Fruit fly (Drosophila melanogaster) whole organism, adult: Measurements from ENCODE around the gene Cpr62Ba.
A peak's percentile ranks its signal among the peaks of the same experiment; 100 is the strongest.

Source experiments
- CG11617 ChIP-seq: fragments of 200-800 bp; sonication (Bioruptor generic); optimal IDR thresholded peaks from 2 replicates; lab custom pipeline; 2017; ENCODE audit warnings: mild to moderate bottlenecking, missing biosample characterization, missing genetic modification reagents, missing genetic modification characterization
- CG12768 ChIP-seq: fragments of 200-800 bp; sonication (Bioruptor generic); optimal IDR thresholded peaks from 2 replicates; lab custom pipeline; 2017; ENCODE audit warnings: missing biosample characterization, missing genetic modification characterization, mild to moderate bottlenecking, moderate library complexity, missing genetic modification reagents
- CG14711 ChIP-seq: fragments of 200-800 bp; sonication (Bioruptor generic); optimal IDR thresholded peaks from 2 replicates; lab custom pipeline; 2018; ENCODE audit warnings: missing biosample characterization, mild to moderate bottlenecking, missing genetic modification characterization, moderate library complexity
- CG1620 ChIP-seq: fragments of 200-800 bp; sonication (Bioruptor generic); optimal IDR thresholded peaks from 2 replicates; lab custom pipeline; 2016; ENCODE audit warnings: missing biosample characterization, missing genetic modification characterization
- CG33017 ChIP-seq: fragments of 200-800 bp; sonication (Bioruptor generic); optimal IDR thresholded peaks from 2 replicates; lab custom pipeline; 2018; ENCODE audit warnings: missing biosample characterization, mild to moderate bottlenecking, missing genetic modification characterization, moderate library complexity
- CG5204 ChIP-seq: fragments of 200-800 bp; sonication (Bioruptor generic); optimal IDR thresholded peaks from 2 replicates; lab custom pipeline; 2016; ENCODE audit warnings: missing biosample characterization, missing genetic modification characterization
- CG7045 ChIP-seq: fragments of 200-800 bp; sonication (Bioruptor generic); optimal IDR thresholded peaks from 2 replicates; lab custom pipeline; 2017; ENCODE audit warnings: missing biosample characterization, mild to moderate bottlenecking, missing genetic modification characterization
- CG7101 ChIP-seq: fragments of 200-800 bp; sonication (Bioruptor generic); optimal IDR thresholded peaks from 2 replicates; lab custom pipeline; 2018; ENCODE audit warnings: missing biosample characterization, mild to moderate bottlenecking, missing genetic modification characterization, moderate library complexity
- Clk ChIP-seq: fragments of 200-800 bp; sonication (Bioruptor generic); optimal IDR thresholded peaks from 2 replicates; lab custom pipeline; 2017; ENCODE audit warnings: missing biosample characterization, missing genetic modification characterization
- Crg-1 ChIP-seq: fragments of 200-800 bp; sonication (Bioruptor generic); optimal IDR thresholded peaks from 2 replicates; lab custom pipeline; 2016; ENCODE audit warnings: missing biosample characterization, missing genetic modification characterization
- Hr96 ChIP-seq: fragments of 200-800 bp; sonication (Bioruptor generic); optimal IDR thresholded peaks from 2 replicates; lab custom pipeline; 2016; ENCODE audit warnings: missing biosample characterization, missing genetic modification characterization
- Mnt ChIP-seq: fragments of 200-800 bp; sonication (Bioruptor generic); optimal IDR thresholded peaks from 2 replicates; lab custom pipeline; 2016; ENCODE audit warnings: missing biosample characterization, mild to moderate bottlenecking, missing genetic modification characterization
- bab1 ChIP-seq: fragments of 200-800 bp; sonication (Bioruptor generic); optimal IDR thresholded peaks from 3 replicates; lab custom pipeline; 2019; ENCODE audit warnings: missing biosample characterization, mild to moderate bottlenecking, missing genetic modification characterization, moderate library complexity
- cic ChIP-seq: fragments of 200-800 bp; sonication (Bioruptor generic); optimal IDR thresholded peaks from 2 replicates; lab custom pipeline; 2017; ENCODE audit warnings: missing biosample characterization, mild to moderate bottlenecking, missing genetic modification characterization, moderate library complexity
- cnc ChIP-seq, 2 experiments: fragments of >200 bp; optimal IDR thresholded peaks; 2 replicates each; lab custom pipeline; 2017
- kay ChIP-seq: fragments of 200-800 bp; sonication (Bioruptor generic); peaks from one replicate; lab custom pipeline; 2016; ENCODE audit warnings: missing biosample characterization, missing genetic modification characterization, borderline replicate concordance
- ovo ChIP-seq: fragments of 200-800 bp; sonication (Bioruptor generic); optimal IDR thresholded peaks from 2 replicates; lab custom pipeline; 2016; ENCODE audit warnings: missing biosample characterization, missing genetic modification characterization
- pad ChIP-seq: fragments of 200-800 bp; sonication (Bioruptor generic); optimal IDR thresholded peaks from 3 replicates; lab custom pipeline; 2017; ENCODE audit warnings: missing biosample characterization, missing genetic modification characterization, mild to moderate bottlenecking, moderate library complexity, missing genetic modification reagents
- tj ChIP-seq: fragments of 200-800 bp; sonication (Bioruptor generic); optimal IDR thresholded peaks from 3 replicates; lab custom pipeline; 2017; ENCODE audit warnings: missing biosample characterization, mild to moderate bottlenecking, missing genetic modification characterization, moderate library complexity
- toe ChIP-seq: fragments of 200-800 bp; sonication (Bioruptor generic); optimal IDR thresholded peaks from 2 replicates; lab custom pipeline; 2016; ENCODE audit warnings: missing biosample characterization, missing genetic modification characterization

Cpr62Ba gene

dm6 chr3L:1797005-1797404, 34.6 kb downstream of the Cpr62Ba start, which contains the start of gene CG12020:
Gene CG12020, plus strand, starts transcription at chr3L:1797305.
- no peak for TF ChIP-seq CG33017 (tag; lab: Kevin White, UChicago)
- no peak for TF ChIP-seq ovo (GFP tag; lab: Kevin White, UChicago)
- TF ChIP-seq Clk (GFP tag; lab: Kevin White, UChicago), result no peak
- TF ChIP-seq tj, result no peak

- TF ChIP-seq pad (GFP tag; lab: Kevin White, UChicago), result no peak
- TF ChIP-seq Crg-1, result no peak
- no peak for TF ChIP-seq Hr96 (GFP tag; lab: Kevin White, UChicago)
- no peak for TF ChIP-seq CG11617 (GFP tag; lab: Kevin White, UChicago)
- peak; percentile 16 for TF ChIP-seq Mnt (GFP tag; lab: Kevin White, UChicago)
- TF ChIP-seq CG14711 (tag; lab: Kevin White, UChicago), result peak; percentile 44
- no peak for TF ChIP-seq cnc (optimal IDR thresholded peaks at IDR 0.05; lab: Kevin White, UChicago)
- no peak for TF ChIP-seq kay
- TF ChIP-seq ovo (GFP tag; lab: Kevin White, UChicago), result no peak
- no peak for TF ChIP-seq CG7045 (GFP tag; lab: Kevin White, UChicago)
- peak; percentile 22 for TF ChIP-seq CG33017 (tag; lab: Kevin White, UChicago)
- peak; percentile 15 for TF ChIP-seq cic (GFP tag; lab: Kevin White, UChicago)
- TF ChIP-seq tj, result no peak
- TF ChIP-seq CG1620 (GFP tag; lab: Kevin White, UChicago), result no peak
- peak; percentile 68 for TF ChIP-seq bab1 (GFP tag; lab: Kevin White, UChicago)
- no peak for TF ChIP-seq CG5204 (GFP tag; lab: Kevin White, UChicago)
- TF ChIP-seq Clk (GFP tag; lab: Kevin White, UChicago), result no peak
- TF ChIP-seq toe (GFP tag; lab: Kevin White, UChicago), result no peak
- peak; percentile 50 for TF ChIP-seq CG7101 (tag; lab: Kevin White, UChicago)
- TF ChIP-seq CG12768, result peak; percentile 44
These were observed 36.5 kb downstream of the Cpr62Ba start, which contains the start of the genes alpha-Spec, dlt and Cdc37 for dm6 chr3L:1794943-1795696. Gene alpha-Spec, minus strand, starts transcription at chr3L:1795328. Gene dlt, minus strand, starts transcription at chr3L:1795328. Gene Cdc37, plus strand, starts transcription at chr3L:1795392.

- TF ChIP-seq Mnt (GFP tag; lab: Kevin White, UChicago), result peak; percentile 56
- TF ChIP-seq ovo (GFP tag; lab: Kevin White, UChicago), result peak; percentile 81
- peak; percentile 55 for TF ChIP-seq CG12768
- TF ChIP-seq CG33017 (tag; lab: Kevin White, UChicago), result peak; percentile 22
- TF ChIP-seq cnc (optimal IDR thresholded peaks at IDR 0.05; lab: Kevin White, UChicago), result no peak
- TF ChIP-seq kay, result no peak
- no peak for TF ChIP-seq toe (GFP tag; lab: Kevin White, UChicago)
- TF ChIP-seq CG7045 (GFP tag; lab: Kevin White, UChicago), result peak; percentile 10
- TF ChIP-seq tj, result no peak
- TF ChIP-seq bab1 (GFP tag; lab: Kevin White, UChicago), result peak; percentile 48
- TF ChIP-seq Crg-1, result peak; percentile 44
- TF ChIP-seq CG11617 (GFP tag; lab: Kevin White, UChicago), result peak; percentile 34
- no peak for TF ChIP-seq CG1620 (GFP tag; lab: Kevin White, UChicago)
- no peak for TF ChIP-seq CG14711 (tag; lab: Kevin White, UChicago)
- no peak for TF ChIP-seq Hr96 (GFP tag; lab: Kevin White, UChicago)
- TF ChIP-seq CG5204 (GFP tag; lab: Kevin White, UChicago), result no peak
- TF ChIP-seq Clk (GFP tag; lab: Kevin White, UChicago), result no peak
- peak; percentile 61 for TF ChIP-seq CG7101 (tag; lab: Kevin White, UChicago)
- TF ChIP-seq cic (GFP tag; lab: Kevin White, UChicago), result peak; percentile 76
- peak; percentile 89 for TF ChIP-seq pad (GFP tag; lab: Kevin White, UChicago)
These were observed 37.2 kb downstream of the Cpr62Ba start for dm6 chr3L:1794164-1794942.

dm6 chr3L:1789339-1789738, 42.2 kb downstream of the Cpr62Ba start:
- TF ChIP-seq toe (GFP tag; lab: Kevin White, UChicago) (no peak), cic (GFP tag; lab: Kevin White, UChicago) (peak; percentile 70)

dm6 chr3L:1784092-1784491, 47.5 kb downstream of the Cpr62Ba start:
- TF ChIP-seq cic (GFP tag; lab: Kevin White, UChicago) (peak; percentile 18), CG33017 (tag; lab: Kevin White, UChicago) (no peak), ovo (GFP tag; lab: Kevin White, UChicago) (no peak), toe (GFP tag; lab: Kevin White, UChicago) (no peak), Crg-1 (no peak)

- no peak for TF ChIP-seq Crg-1
- TF ChIP-seq CG33017 (tag; lab: Kevin White, UChicago), result no peak
- no peak for TF ChIP-seq CG11617 (GFP tag; lab: Kevin White, UChicago)
- TF ChIP-seq pad (GFP tag; lab: Kevin White, UChicago), result no peak
- no peak for TF ChIP-seq tj
- TF ChIP-seq CG5204 (GFP tag; lab: Kevin White, UChicago), result no peak
- no peak for TF ChIP-seq CG7101 (tag; lab: Kevin White, UChicago)
- no peak for TF ChIP-seq CG14711 (tag; lab: Kevin White, UChicago)
- TF ChIP-seq ovo (GFP tag; lab: Kevin White, UChicago), result no peak
- no peak for TF ChIP-seq cnc (optimal IDR thresholded peaks at IDR 0.05; lab: Kevin White, UChicago)
- no peak for TF ChIP-seq Clk (GFP tag; lab: Kevin White, UChicago)
- TF ChIP-seq cic (GFP tag; lab: Kevin White, UChicago), result no peak
- TF ChIP-seq CG12768, result no peak
- no peak for TF ChIP-seq bab1 (GFP tag; lab: Kevin White, UChicago)
- no peak for TF ChIP-seq CG7045 (GFP tag; lab: Kevin White, UChicago)
- TF ChIP-seq toe (GFP tag; lab: Kevin White, UChicago), result no peak
- no peak for TF ChIP-seq Hr96 (GFP tag; lab: Kevin White, UChicago)
- no peak for TF ChIP-seq kay
These were observed 54.3 kb downstream of the Cpr62Ba start, which contains the start of the genes CG2021 and mRpL46 for dm6 chr3L:1777249-1777648. Gene CG2021, minus strand, starts transcription at chr3L:1777411. Gene mRpL46, plus strand, starts transcription at chr3L:1777439.
